Fruit fly (Drosophila melanogaster): ENCODE results near the gene CG6138.

CG6138 gene

DNA sequence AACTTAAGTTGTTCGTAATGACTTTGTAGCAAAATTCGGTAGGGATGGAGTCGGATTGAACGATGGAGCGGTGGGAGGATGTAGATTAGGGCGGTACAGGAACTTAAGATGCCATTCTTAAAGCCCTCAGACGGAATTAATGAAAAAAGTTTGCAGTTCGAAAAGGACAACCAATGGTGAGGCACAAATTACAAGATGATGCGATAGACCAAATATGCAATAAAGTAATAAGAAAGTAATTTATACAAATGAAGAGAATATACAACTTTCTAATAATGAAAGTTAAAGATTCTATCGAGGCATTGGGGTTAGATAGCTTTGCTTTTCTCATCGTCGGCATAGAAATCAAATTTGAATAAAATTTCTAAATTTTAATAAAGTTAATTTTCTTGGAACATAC, at the start of gene CG6138:
Gene CG6138, plus strand, starts transcription at position 301 of the 400 bp plus-strand sequence.
- no peak for TF ChIP-seq CG17801 (GFP tag; optimal IDR thresholded peaks at IDR 0.05; ENCODE audit: partially characterized antibody)

DNA sequence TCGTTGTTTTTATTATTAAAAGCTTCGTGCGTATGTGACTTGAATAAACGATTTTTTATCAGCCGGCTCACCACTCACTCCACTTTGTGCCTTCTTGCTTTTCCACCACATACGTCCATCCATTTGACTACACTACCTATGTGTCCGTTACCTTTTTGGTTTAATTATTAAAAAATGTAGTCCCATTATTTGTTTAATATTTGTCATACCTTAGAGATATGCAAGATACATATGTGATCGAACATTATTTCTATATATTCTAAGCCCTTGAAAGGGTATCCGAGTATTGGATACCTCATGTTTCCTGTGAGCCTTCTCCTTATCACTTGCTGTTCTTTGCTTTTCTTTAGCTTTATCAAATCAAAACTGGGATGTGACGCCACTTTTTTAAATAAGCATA, 47.8 kb upstream of the CG6138 start:
- TF ChIP-seq CG17801 (GFP tag; optimal IDR thresholded peaks at IDR 0.05; ENCODE audit: partially characterized antibody) = no peak

DNA sequence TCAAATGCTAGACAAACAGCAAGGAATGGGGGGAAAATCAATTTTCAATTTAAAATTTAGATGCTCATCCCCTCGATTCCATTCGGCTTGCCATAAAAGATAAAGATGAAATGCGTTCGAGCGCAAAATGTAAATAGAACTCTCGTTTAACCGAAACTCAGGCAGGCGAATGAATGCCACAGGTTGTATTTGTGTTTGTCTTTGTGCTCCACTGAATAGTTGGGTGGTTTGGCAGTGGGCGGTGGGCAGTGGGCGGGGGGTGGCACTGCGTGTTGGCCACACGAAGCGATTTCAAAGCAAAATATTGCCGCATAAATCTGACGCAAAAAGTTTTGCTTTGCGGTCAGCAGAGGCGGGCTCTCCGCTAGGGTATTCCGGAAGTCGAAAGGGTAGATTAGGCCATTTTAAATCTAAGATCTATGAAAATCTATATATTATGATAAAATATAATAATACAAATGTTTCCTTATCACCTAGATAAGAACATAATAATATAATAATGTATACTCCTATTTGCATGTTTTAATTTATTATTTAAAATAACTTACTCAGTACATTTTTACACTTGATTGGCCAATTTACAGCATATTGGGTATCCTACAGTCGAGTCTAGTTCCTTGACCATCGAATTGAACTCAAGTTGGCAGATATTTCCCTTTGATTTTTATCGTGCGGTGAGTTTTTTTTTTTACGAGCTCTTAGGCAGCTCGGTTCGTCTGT, 44.7 kb upstream of the CG6138 start:
- TF ChIP-seq CG17801 (GFP tag; optimal IDR thresholded peaks at IDR 0.05; ENCODE audit: partially characterized antibody) = no peak

DNA sequence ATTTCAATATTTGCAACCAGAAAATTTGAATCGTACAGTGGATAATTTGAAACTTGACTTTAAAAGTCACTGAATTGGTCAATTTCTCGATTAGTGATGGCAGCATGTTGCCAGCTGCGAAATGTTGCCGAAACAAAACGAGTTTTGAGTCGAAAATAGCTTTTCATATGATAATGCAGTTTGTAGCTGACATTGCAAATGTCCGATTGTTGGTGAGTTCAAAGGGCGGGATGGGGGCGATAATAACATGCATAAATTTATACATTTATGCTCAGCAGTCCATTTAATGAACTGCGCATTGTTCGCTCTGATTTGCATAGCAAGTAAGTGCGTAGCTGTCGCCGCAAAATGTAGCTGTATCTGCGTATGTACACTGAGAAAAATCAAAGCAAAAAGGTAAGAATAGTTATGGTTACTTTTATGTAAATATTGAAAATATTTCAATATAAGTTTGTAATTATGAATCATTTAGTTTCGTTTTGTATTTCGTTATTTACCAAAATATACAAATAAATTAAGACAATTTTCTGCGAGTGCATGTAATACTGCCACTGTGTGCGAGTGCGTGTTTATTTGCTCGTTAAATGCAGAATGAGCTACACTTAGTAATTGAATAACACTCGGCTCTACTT, 40.0 kb upstream of the CG6138 start, which contains the start of gene Lip4:
Gene Lip4, plus strand, starts transcription at position 620 of the 632 bp plus-strand sequence.
- TF ChIP-seq CG17801 (GFP tag; optimal IDR thresholded peaks at IDR 0.05; ENCODE audit: partially characterized antibody) = peak; percentile 86

DNA sequence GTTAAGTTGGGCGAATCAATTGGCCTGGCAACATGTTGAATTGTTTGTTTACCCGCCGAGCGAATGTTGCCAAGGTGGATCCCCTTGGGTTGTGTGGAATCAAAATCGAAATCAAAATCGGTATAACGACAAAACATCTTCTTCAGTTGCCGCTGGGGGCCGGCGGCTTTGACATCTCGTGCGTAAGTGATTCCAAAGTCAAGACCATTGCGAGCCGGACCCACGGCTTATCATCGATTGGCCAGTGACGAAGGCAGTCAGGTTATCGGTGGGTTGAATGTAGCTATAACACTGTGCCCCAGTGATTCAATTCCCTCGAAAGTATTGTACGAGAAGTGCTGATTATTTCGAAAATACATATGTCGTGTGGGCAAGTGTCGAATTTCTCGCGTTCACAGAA, 38.1 kb upstream of the CG6138 start:
- no peak for TF ChIP-seq CG17801 (GFP tag; optimal IDR thresholded peaks at IDR 0.05; ENCODE audit: partially characterized antibody)

DNA sequence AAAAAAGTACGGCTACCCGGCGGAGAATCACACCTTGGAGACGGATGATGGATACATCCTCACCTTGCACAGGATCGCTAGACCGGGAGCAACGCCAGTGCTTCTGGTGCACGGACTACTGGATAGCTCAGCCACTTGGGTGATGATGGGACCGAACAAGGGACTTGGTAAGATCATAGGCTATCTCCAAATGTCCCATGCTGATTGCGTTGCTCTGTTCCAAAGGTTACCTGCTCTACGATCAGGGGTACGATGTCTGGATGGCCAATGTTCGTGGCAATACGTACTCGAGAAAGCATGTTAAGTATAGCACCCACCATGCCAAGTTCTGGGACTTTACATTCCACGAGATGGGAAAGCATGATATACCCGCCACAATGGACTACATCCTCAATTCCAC, 37.0 kb upstream of the CG6138 start:
- no peak for TF ChIP-seq CG17801 (GFP tag; optimal IDR thresholded peaks at IDR 0.05; ENCODE audit: partially characterized antibody)

DNA sequence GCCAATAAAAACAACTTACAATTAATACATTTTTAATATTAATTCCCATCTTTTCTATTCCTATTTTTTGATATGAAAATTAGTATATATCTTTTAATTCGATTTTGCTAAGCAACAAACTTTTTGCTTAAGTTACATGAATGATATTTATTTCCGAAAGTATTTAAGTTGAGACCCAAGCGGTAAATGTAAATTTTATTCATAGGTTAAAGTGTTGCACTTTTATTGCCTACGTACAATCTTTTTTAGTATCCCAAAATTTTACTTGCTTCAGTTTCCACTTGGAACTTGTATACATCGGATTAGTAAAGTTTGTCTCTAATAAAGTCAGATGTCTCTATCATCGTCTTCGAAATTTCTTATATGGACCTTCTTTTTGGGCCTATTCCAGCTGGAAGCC, 35.5 kb upstream of the CG6138 start, which contains the start of gene CG18301:
Gene CG18301, plus strand, starts transcription at position 301 of the 400 bp plus-strand sequence.
- TF ChIP-seq CG17801 (GFP tag; optimal IDR thresholded peaks at IDR 0.05; ENCODE audit: partially characterized antibody) = no peak

DNA sequence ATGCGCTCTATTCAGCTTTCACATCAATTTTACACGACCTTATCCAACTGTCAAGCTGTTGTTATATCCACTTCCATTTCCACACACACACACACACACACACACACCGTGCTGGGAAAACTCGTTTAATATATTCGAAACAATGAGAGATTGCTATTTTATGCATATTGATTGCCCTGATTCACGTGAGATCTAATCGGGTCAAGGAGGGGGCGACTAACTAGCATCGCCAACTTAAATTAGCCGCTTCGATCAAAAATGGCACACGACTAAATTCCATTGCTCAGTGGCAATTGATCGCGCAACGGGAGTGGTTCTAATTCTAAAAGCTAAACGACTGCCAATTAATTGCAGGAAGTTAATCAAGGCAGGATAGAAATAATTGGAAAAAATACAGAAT, 33.0 kb upstream of the CG6138 start, which contains the start of gene CG18302:
Gene CG18302, plus strand, starts transcription at position 301 of the 400 bp plus-strand sequence.
- no peak for TF ChIP-seq CG17801 (GFP tag; optimal IDR thresholded peaks at IDR 0.05; ENCODE audit: partially characterized antibody)

DNA sequence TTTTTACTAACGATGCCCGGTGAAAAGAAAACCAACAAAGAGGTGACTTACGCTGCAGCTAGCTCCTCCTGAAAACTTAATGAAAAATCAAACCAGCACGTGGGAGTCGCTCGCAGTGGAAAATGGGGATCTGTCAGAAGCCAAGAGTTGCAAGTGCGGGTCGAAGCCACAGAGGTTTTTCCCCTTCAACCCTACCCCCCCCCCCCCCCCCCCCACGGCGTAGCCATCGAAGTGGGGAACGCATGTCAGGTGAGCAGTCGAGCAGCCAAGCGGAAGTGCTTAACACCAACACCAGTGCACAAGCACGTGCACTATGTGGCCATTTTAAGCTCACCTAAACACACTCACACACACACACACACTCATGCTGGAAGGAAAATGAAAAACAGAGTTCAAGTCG, 27.7 kb upstream of the CG6138 start:
- TF ChIP-seq CG17801 (GFP tag; optimal IDR thresholded peaks at IDR 0.05; ENCODE audit: partially characterized antibody) = no peak

DNA sequence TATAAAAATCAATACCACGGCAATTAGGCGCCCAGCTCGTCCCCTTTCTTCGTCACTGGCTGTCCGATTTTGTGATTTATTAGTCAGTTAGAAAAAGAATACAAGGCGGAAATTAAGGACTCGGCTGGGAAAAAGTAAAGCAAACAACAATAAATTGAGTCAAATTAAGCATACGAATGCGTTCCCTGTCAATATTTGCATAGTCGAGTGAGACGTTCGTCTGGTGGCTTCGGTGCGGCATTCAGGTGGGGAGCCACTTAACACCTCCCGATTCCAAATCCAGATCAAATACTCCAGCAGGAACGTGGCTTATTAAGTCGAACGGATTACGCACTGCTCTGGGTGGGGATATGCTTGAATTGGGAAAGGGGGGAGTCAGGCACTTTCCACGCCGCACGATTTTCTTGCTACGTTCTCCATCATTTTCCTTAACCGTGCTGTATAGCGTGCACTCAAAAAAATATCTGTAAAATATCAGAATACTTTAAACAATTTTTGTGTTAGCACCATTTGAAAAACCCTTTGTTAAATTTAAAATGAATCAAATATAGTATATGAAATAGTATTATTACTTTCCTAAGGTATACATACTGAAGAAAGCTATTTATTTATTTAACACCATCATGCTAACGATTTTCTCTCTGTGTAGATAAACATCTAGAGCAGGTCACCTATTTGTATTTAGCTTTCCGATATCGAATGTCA, 23.9 kb upstream of the CG6138 start:
- no peak for TF ChIP-seq CG17801 (GFP tag; optimal IDR thresholded peaks at IDR 0.05; ENCODE audit: partially characterized antibody)

DNA sequence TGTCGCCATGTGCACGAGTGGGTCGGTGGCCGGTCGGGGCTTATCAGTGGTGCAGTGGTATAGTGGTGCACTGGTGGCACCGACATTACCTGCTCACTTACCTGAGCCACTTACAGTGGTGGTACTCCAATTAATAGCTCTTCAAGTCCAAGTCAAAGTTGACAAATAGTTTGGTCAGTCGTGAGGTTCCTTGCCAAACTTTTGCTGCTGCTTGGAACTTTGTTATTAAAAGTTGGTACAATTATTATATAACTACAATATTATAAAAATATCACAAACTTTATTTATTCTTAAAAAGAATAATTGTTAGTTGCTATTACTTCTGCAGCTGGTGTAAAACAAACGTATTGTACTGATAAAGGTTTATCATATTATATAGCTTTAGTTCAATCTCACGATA, 23.1 kb upstream of the CG6138 start:
- no peak for TF ChIP-seq CG17801 (GFP tag; optimal IDR thresholded peaks at IDR 0.05; ENCODE audit: partially characterized antibody)

DNA sequence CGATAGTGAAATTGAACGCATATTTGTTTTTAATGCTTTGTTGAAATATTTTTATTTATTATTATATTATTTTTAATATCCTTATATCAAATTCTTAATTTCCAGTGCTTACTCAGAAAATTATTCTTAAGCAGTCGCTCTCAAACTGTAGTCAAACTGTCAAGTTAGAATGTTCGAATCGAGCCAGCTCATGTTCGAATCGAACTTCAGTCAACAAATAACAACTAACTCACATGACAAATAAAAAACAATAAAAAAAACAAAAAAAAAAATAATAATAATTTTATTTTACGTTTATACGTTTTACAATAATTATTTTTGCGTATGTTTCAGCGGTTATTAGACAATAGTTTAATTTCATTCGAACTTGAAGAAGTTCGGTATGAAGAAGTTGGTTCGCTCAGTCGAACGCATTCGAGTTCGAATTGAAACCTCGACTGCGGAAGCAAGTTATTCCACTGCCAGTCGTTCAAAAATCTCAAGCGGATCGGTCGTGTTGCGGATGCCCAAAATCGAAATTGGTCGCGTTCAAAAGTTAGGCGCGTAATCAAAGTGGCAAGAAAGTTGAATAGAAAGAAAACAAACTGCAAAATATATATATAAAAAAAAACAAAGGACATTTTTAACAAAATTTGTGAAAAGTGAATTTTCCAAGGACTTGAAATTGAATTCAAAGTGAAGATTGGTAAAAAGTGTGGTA, 22.5 kb upstream of the CG6138 start, which contains the start of gene Trim9:
Gene Trim9, plus strand, starts transcription at position 463 of the 700 bp plus-strand sequence.
- TF ChIP-seq CG17801 (GFP tag; optimal IDR thresholded peaks at IDR 0.05; ENCODE audit: partially characterized antibody) = no peak

DNA sequence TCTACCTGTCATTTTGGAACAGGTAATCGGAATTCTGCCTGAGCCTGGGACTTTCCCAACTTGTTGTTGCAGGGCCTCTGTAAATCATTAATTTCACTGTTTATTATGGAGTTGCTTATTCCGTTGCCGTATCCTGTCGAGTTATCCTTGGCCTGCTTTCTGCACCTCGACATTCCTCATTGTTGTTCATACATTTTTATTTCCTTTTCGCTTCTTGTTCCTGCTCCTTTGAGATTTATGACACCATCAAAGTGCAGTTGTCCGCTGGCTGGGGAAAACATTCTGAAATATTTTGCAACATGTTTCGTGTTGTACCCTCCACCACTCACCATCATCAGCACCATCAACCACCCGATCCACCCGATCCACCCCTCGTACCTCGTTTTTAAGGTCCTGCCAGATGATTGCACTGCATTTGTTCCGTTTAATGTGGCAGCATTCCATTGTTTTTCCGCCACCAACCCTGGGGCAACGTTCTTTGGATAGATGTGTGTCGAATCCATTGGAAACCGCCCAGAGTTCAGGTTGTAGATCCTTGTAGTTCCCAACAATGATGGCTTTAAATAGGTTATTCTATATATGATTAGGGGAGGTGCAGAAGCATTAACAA, 18.1 kb upstream of the CG6138 start:
- TF ChIP-seq CG17801 (GFP tag; optimal IDR thresholded peaks at IDR 0.05; ENCODE audit: partially characterized antibody) = no peak

DNA sequence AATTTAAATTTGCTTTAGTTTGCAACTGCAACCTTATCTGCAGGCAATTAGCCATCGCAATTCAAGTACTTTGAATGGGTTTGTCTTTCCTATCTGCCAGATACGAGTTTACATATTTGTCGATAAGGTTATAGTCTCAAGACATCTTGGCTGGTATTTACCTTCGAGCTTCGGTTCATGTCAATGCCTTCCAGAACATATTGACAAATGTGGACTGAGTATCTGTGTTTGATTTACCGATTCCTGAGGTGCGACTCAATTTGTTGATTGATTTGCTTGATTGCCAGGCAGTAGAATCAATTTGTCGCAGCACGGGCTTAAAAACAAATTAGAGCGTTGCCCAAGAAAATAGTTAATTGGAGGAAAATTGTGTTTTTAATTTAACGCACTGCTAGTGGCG, 14.2 kb upstream of the CG6138 start:
- no peak for TF ChIP-seq CG17801 (GFP tag; optimal IDR thresholded peaks at IDR 0.05; ENCODE audit: partially characterized antibody)

DNA sequence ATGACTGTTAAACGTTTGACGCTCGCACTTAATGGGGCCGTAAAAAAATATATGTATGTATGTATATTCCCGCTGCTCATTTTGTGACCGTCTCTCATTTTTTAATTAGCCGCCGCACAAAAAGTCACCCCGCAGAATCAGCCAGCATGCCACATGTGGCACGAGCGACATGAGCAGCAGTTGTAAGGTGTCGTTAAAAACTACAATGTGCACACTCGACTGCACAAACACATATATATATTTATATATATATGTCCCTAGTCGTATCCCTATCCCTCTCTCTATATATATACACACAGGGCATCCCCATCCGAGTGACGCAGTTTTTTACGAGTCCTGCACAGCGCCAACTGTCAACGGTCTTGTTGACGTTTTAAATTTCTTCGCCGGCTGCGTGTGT, 13.4 kb upstream of the CG6138 start:
- TF ChIP-seq CG17801 (GFP tag; optimal IDR thresholded peaks at IDR 0.05; ENCODE audit: partially characterized antibody) = no peak
